Worm (Caenorhabditis elegans) whole organism, L2 larva: ENCODE results near the gene R05G6.3.

ENCODE experiments used
- ZK546.5 ChIP-seq: sonication (generic microtip); optimal IDR thresholded peaks from 2 replicates; lab custom pipeline; 2017; ENCODE audit warnings: missing biosample characterization, missing genetic modification characterization
- aly-2 ChIP-seq: fragments of 150-350 bp; optimal IDR thresholded peaks from 2 replicates; lab custom pipeline; 2014; ENCODE audit warnings: missing biosample characterization, missing genetic modification characterization
- ama-1 ChIP-seq: fragments of 150-350 bp; optimal IDR thresholded peaks from 2 replicates; lab custom pipeline; 2018; ENCODE audit warnings: inconsistent platforms
- unc-55 ChIP-seq: fragments of 150-350 bp; sonication (generic microtip); optimal IDR thresholded peaks from 3 replicates; lab custom pipeline; 2014; ENCODE audit warnings: missing biosample characterization, missing genetic modification reagents, missing genetic modification characterization
- ztf-4 ChIP-seq: fragments of 150-350 bp; optimal IDR thresholded peaks from 2 replicates; lab custom pipeline; 2014; ENCODE audit warnings: missing biosample characterization, missing genetic modification characterization

DNA sequence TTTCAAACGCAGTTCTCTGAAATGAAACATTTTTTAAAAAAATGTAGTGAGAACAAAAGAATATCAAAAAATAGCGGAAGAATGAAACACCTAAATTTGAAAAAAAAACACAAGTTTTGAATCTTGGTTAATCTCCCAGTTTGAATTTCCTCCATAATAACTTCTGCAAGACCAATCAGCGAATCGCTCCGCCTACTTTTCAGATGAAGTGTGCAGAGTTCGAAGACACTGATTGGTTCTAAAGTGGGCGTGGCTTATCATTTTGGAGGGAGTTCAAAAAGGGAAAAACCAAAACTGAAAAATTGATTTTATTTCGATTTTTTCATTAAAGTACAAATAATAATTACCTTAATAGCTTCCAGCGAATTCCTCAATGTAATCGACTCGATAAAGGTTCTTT is 5.5 kb upstream of the R05G6.3 start:
- TF ChIP-seq ztf-4 (tag; lab: Kevin White, UChicago): no peak
- TF ChIP-seq ZK546.5: no peak
- no peak for TF ChIP-seq aly-2
- no peak for TF ChIP-seq ama-1
- TF ChIP-seq unc-55: no peak
